Worm (Caenorhabditis elegans) whole organism, L1 larva: ENCODE measurements around the gene F53F4.2.

Experiments
- C34B4.2 ChIP-seq: sonication (generic microtip); optimal IDR thresholded peaks from 2 replicates; lab custom pipeline; 2017; ENCODE audit warnings: mild to moderate bottlenecking, missing genetic modification characterization, missing compliant biosample characterization
- aha-1 ChIP-seq: fragments of 150-350 bp; optimal IDR thresholded peaks from 2 replicates; lab custom pipeline; 2014; ENCODE audit warnings: missing biosample characterization, missing genetic modification characterization
- aly-2 ChIP-seq: fragments of 150-350 bp; optimal IDR thresholded peaks from 2 replicates; lab custom pipeline; 2014; ENCODE audit warnings: missing biosample characterization, missing genetic modification characterization
- ama-1 ChIP-seq: fragments of 150-350 bp; optimal IDR thresholded peaks from 2 replicates; lab custom pipeline; 2014
- blmp-1 ChIP-seq: fragments of 150-350 bp; optimal IDR thresholded peaks from 2 replicates; lab custom pipeline; 2014; ENCODE audit warnings: missing biosample characterization, missing genetic modification characterization
- ceh-88 ChIP-seq: fragments of 200-800 bp; sonication (Bioruptor generic); IDR thresholded peaks from 2 replicates; pipeline ENCODE4 v1.3.6; 2022; ENCODE audit warnings: missing genetic modification characterization, missing compliant biosample characterization
- ces-1 ChIP-seq: fragments of 150-350 bp; optimal IDR thresholded peaks from 2 replicates; lab custom pipeline; 2014; ENCODE audit warnings: missing biosample characterization, missing genetic modification reagents, missing genetic modification characterization
- dpl-1 ChIP-seq, 3 experiments: fragments of 150-350 bp in 2 of 3; sonication (generic microtip) in 1 of 3; optimal IDR thresholded peaks; 2 replicates each; lab custom pipeline; 2014 to 2017; ENCODE audit warnings: missing biosample characterization in 3 of 3, missing genetic modification characterization in 3 of 3, missing genetic modification reagents in 3 of 3
- dsc-1 ChIP-seq: sonication (generic microtip); optimal IDR thresholded peaks from 2 replicates; lab custom pipeline; 2016; ENCODE audit warnings: mild to moderate bottlenecking, missing genetic modification characterization, missing compliant biosample characterization
- efl-1 ChIP-seq, 4 experiments: fragments of 150-350 bp; optimal IDR thresholded peaks in 3 of 4; peaks in 1 of 4; 1 replicate in 1 of 4; 2 replicates in 3 of 4; lab custom pipeline; 2014; ENCODE audit warnings: missing biosample characterization in 2 of 4, missing genetic modification characterization in 2 of 4, missing genetic modification reagents in 2 of 4
- efl-3 ChIP-seq: fragments of 200-800 bp; sonication (Bioruptor generic); optimal IDR thresholded peaks from 2 replicates; lab custom pipeline; 2018; ENCODE audit warnings: mild to moderate bottlenecking, missing genetic modification characterization, missing compliant biosample characterization
- egl-13 ChIP-seq: sonication (generic microtip); optimal IDR thresholded peaks from 2 replicates; lab custom pipeline; 2016; ENCODE audit warnings: missing genotype, missing genetic modification reagents, missing genetic modification characterization, missing compliant biosample characterization
- egl-27 ChIP-seq, 2 experiments: fragments of 150-350 bp in 1 of 2; sonication (generic microtip); optimal IDR thresholded peaks; 3 replicates each; lab custom pipeline; 2017 to 2018; ENCODE audit warnings: missing biosample characterization in 2 of 2, missing genetic modification characterization in 2 of 2, missing genetic modification reagents in 2 of 2
- ets-5 ChIP-seq: fragments of 200-800 bp; sonication (Bioruptor generic); IDR thresholded peaks from 2 replicates; pipeline ENCODE4 v1.3.6; 2022; ENCODE audit warnings: missing genetic modification characterization, missing compliant biosample characterization
- fos-1 ChIP-seq: fragments of 150-350 bp; optimal IDR thresholded peaks from 2 replicates; lab custom pipeline; 2014; ENCODE audit warnings: missing biosample characterization, missing genetic modification characterization
- grh-1 ChIP-seq: fragments of 200-800 bp; sonication (Bioruptor generic); IDR thresholded peaks from 2 replicates; pipeline ENCODE4 v1.3.6; 2022; ENCODE audit warnings: missing genetic modification reagents, missing genetic modification characterization, missing compliant biosample characterization
- hlh-17 ChIP-seq: fragments of 200-800 bp; sonication (Bioruptor generic); optimal IDR thresholded peaks from 2 replicates; lab custom pipeline; 2018; ENCODE audit warnings: missing genetic modification characterization, mild to moderate bottlenecking, missing compliant biosample characterization, moderate library complexity, borderline replicate concordance
- hpl-2 ChIP-seq: fragments of 150-350 bp; optimal IDR thresholded peaks from 2 replicates; lab custom pipeline; 2014; ENCODE audit warnings: missing biosample characterization, missing genetic modification reagents, missing genetic modification characterization
- isw-1 ChIP-seq: fragments of 200-800 bp; sonication (Bioruptor generic); IDR thresholded peaks from 2 replicates; pipeline ENCODE4 v1.3.6; 2022; ENCODE audit warnings: missing genetic modification characterization, missing compliant biosample characterization
- lin-13 ChIP-seq: fragments of 150-350 bp; optimal IDR thresholded peaks from 2 replicates; lab custom pipeline; 2014; ENCODE audit warnings: missing biosample characterization, missing genetic modification reagents, missing genetic modification characterization
- lin-14 ChIP-seq: fragments of 200-800 bp; sonication (Bioruptor generic); optimal IDR thresholded peaks from 2 replicates; lab custom pipeline; 2018; ENCODE audit warnings: mild to moderate bottlenecking, missing genetic modification characterization, moderate library complexity, missing compliant biosample characterization
- lin-35 ChIP-seq, 2 experiments: fragments of 150-350 bp; optimal IDR thresholded peaks; 2 replicates each; lab custom pipeline; 2014; ENCODE audit warnings: missing biosample characterization in 2 of 2, missing genetic modification characterization in 2 of 2, missing genetic modification reagents in 2 of 2
- lsy-2 ChIP-seq, 2 experiments: fragments of 150-350 bp; optimal IDR thresholded peaks; 2 replicates each; lab custom pipeline; 2014; ENCODE audit warnings: missing biosample characterization in 2 of 2, missing genetic modification characterization in 2 of 2
- mep-1 ChIP-seq: fragments of 150-350 bp; optimal IDR thresholded peaks from 2 replicates; lab custom pipeline; 2014; ENCODE audit warnings: missing biosample characterization, missing genetic modification characterization
- nhr-12 ChIP-seq: sonication (generic microtip); optimal IDR thresholded peaks from 2 replicates; lab custom pipeline; 2017; ENCODE audit warnings: missing biosample characterization, missing genetic modification characterization
- nhr-237 ChIP-seq: fragments of 150-350 bp; optimal IDR thresholded peaks from 2 replicates; lab custom pipeline; 2014; ENCODE audit warnings: missing biosample characterization, missing genetic modification characterization
- nhr-77 ChIP-seq: fragments of 150-350 bp; optimal IDR thresholded peaks from 2 replicates; lab custom pipeline; 2014; ENCODE audit warnings: missing biosample characterization, missing genetic modification characterization
- nhr-84 ChIP-seq: sonication (generic microtip); optimal IDR thresholded peaks from 2 replicates; lab custom pipeline; 2017; ENCODE audit warnings: missing biosample characterization, missing genetic modification characterization
- pqm-1 ChIP-seq: sonication (generic microtip); optimal IDR thresholded peaks from 3 replicates; lab custom pipeline; 2017; ENCODE audit warnings: missing biosample characterization, missing genetic modification characterization
- skn-1 ChIP-seq: fragments of 150-350 bp; optimal IDR thresholded peaks from 2 replicates; lab custom pipeline; 2014; ENCODE audit warnings: missing biosample characterization, missing genetic modification characterization
- snpc-4 ChIP-seq: fragments of 150-350 bp; optimal IDR thresholded peaks from 2 replicates; lab custom pipeline; 2014; ENCODE audit warnings: missing biosample characterization, missing genetic modification characterization
- tbx-2 ChIP-seq: sonication (generic microtip); optimal IDR thresholded peaks from 2 replicates; lab custom pipeline; 2016; ENCODE audit warnings: missing genetic modification characterization, missing compliant biosample characterization
- tlp-1 ChIP-seq: fragments of 150-350 bp; optimal IDR thresholded peaks from 2 replicates; lab custom pipeline; 2014; ENCODE audit warnings: missing biosample characterization, missing genetic modification characterization
- unc-130 ChIP-seq: fragments of 150-350 bp; optimal IDR thresholded peaks from 2 replicates; lab custom pipeline; 2017; ENCODE audit warnings: missing biosample characterization, missing genetic modification characterization, inconsistent platforms
- unc-30 ChIP-seq: sonication (generic microtip); optimal IDR thresholded peaks from 2 replicates; lab custom pipeline; 2017; ENCODE audit warnings: missing biosample characterization, missing genetic modification characterization
- unc-86 ChIP-seq: sonication (generic microtip); optimal IDR thresholded peaks from 2 replicates; lab custom pipeline; 2016; ENCODE audit warnings: missing genetic modification characterization, missing compliant biosample characterization
- zag-1 ChIP-seq: fragments of 150-350 bp; optimal IDR thresholded peaks from 2 replicates; lab custom pipeline; 2014; ENCODE audit warnings: missing biosample characterization, missing genetic modification characterization
- ztf-11 ChIP-seq, 2 experiments: sonication (generic microtip); optimal IDR thresholded peaks; 2 replicates each; lab custom pipeline; 2016 to 2017; ENCODE audit warnings: missing genetic modification characterization in 2 of 2, missing biosample characterization in 1 of 2, missing compliant biosample characterization in 1 of 2
- ztf-4 ChIP-seq: fragments of 150-350 bp; optimal IDR thresholded peaks from 2 replicates; lab custom pipeline; 2014; ENCODE audit warnings: missing biosample characterization, missing genetic modification characterization

F53F4.2 gene

ce11 chrV:13565197-13565596, 24.2 kb downstream of the F53F4.2 start (continued):
- TF ChIP-seq dpl-1 (GFP tag; optimal IDR thresholded peaks at IDR 0.05; lab: Kevin White, UChicago) = peak; percentile 70 to 92 (median 83)
- no peak for TF ChIP-seq tlp-1 (tag; lab: Kevin White, UChicago)
- TF ChIP-seq pqm-1 (tag; lab: Kevin White, UChicago) = no peak
- peak; percentile 66 for TF ChIP-seq isw-1
- no peak for TF ChIP-seq ces-1
- peak; percentile 90 for TF ChIP-seq unc-130 (tag; lab: Kevin White, UChicago)
- TF ChIP-seq ztf-11 (tag; optimal IDR thresholded peaks at IDR 0.05; lab: Kevin White, UChicago) = peak in 1 of 2 experiments; percentile 2
- TF ChIP-seq ztf-4 (tag; lab: Kevin White, UChicago) = peak; percentile 71
- peak; percentile 78 for TF ChIP-seq dsc-1
- peak; percentile 56 for TF ChIP-seq skn-1 (tag; lab: Kevin White, UChicago)
- TF ChIP-seq hlh-17 (GFP tag; lab: Kevin White, UChicago) = no peak
- peak; percentile 69 for TF ChIP-seq ama-1 (lab: Kevin White, UChicago)
- TF ChIP-seq ets-5 (GFP tag; lab: Robert Waterston, UW) = no peak
- TF ChIP-seq zag-1 = no peak
- 0 out of 2 replicates have a peak, but pooled peaks have one; percentile 33 for TF ChIP-seq ceh-88 (GFP tag; lab: Robert Waterston, UW)
- peak; percentile 81 for TF ChIP-seq lin-13
- peak; percentile 86 to 92 for TF ChIP-seq lsy-2 (tag; optimal IDR thresholded peaks at IDR 0.05; lab: Kevin White, UChicago)
- no peak for TF ChIP-seq egl-27 (tag; optimal IDR thresholded peaks at IDR 0.05; lab: Kevin White, UChicago)
- TF ChIP-seq C34B4.2 (tag; lab: Kevin White, UChicago) = no peak
- TF ChIP-seq grh-1 = peak; percentile 84
- peak; percentile 98 for TF ChIP-seq lin-14 (GFP tag; lab: Kevin White, UChicago)
- TF ChIP-seq lin-35 (GFP tag; optimal IDR thresholded peaks at IDR 0.05; lab: Kevin White, UChicago) = peak; percentile 85 to 91
- TF ChIP-seq egl-13 (tag; lab: Kevin White, UChicago) = peak; percentile 69
- TF ChIP-seq efl-3 (GFP tag; lab: Kevin White, UChicago) = no peak
- TF ChIP-seq tbx-2 (tag; lab: Kevin White, UChicago) = peak; percentile 93
- TF ChIP-seq nhr-84 (tag; lab: Kevin White, UChicago) = no peak
- TF ChIP-seq fos-1 (tag; lab: Kevin White, UChicago) = peak; percentile 88
- peak; percentile 70 for TF ChIP-seq hpl-2 (GFP tag; lab: Kevin White, UChicago)
- TF ChIP-seq nhr-77 (tag; lab: Kevin White, UChicago) = peak; percentile 85
- peak; percentile 67 for TF ChIP-seq aly-2
- peak; percentile 79 for TF ChIP-seq snpc-4 (tag; lab: Kevin White, UChicago)
- no peak for TF ChIP-seq nhr-12 (tag; lab: Kevin White, UChicago)
- no peak for TF ChIP-seq unc-30
- TF ChIP-seq efl-1 (optimal IDR thresholded peaks at IDR 0.05; lab: Kevin White, UChicago) = peak; percentile 86 to 89
- TF ChIP-seq efl-1 (GFP tag; optimal IDR thresholded peaks at IDR 0.05 in 1 of 2; lab: Kevin White, UChicago) = peak; percentile 81 to 98
- peak; percentile 43 for TF ChIP-seq nhr-237 (tag; lab: Kevin White, UChicago)
- peak; percentile 36 for TF ChIP-seq aha-1 (tag; lab: Kevin White, UChicago)
- peak; percentile 62 for TF ChIP-seq unc-86 (tag; lab: Kevin White, UChicago)

ce11 chrV:13563841-13564240, 25.6 kb downstream of the F53F4.2 start, which contains the start of gene grl-17:
Gene grl-17 (minus strand): TSS chrV:13563941.
- peak; percentile 48 for TF ChIP-seq blmp-1
- no peak for TF ChIP-seq pqm-1 (tag; lab: Kevin White, UChicago)

ce11 chrV:13562748-13563147, 26.6 kb downstream of the F53F4.2 start:
- TF ChIP-seq mep-1 (tag; lab: Kevin White, UChicago) = no peak
- TF ChIP-seq efl-1 (optimal IDR thresholded peaks at IDR 0.05; lab: Kevin White, UChicago) = no peak
- peak in 1 of 2 experiments; percentile 36 for TF ChIP-seq efl-1 (GFP tag; optimal IDR thresholded peaks at IDR 0.05 in 1 of 2; lab: Kevin White, UChicago)
- TF ChIP-seq, all 84 proteins: peak for 1
